Worm (Caenorhabditis elegans): ENCODE results near the gene dos-2.

Gene dos-2

ce11 chrII:3934085-3934484 lies 42.0 kb upstream of the dos-2 start, which contains the start of gene Y14H12B.1:
TSS of gene Y14H12B.1 (plus strand) at chrII:3934447.
- no peak for TF ChIP-seq jun-1 (tag; optimal IDR thresholded peaks at IDR 0.05)
- TF ChIP-seq tra-1 (GFP tag; IDR thresholded peaks at IDR 0.05) = no peak
- no peak for TF ChIP-seq vab-7 (GFP tag; IDR thresholded peaks at IDR 0.05)
- no peak for TF ChIP-seq nhr-6 (tag; optimal IDR thresholded peaks at IDR 0.05)
- no peak for TF ChIP-seq ceh-28 (tag; optimal IDR thresholded peaks at IDR 0.05)
- no peak for TF ChIP-seq mxl-3 (GFP tag; optimal IDR thresholded peaks at IDR 0.05)
- TF ChIP-seq attf-4 (tag; optimal IDR thresholded peaks at IDR 0.05) = no peak
- TF ChIP-seq T20F7.1 (GFP tag; optimal IDR thresholded peaks at IDR 0.05) = no peak
- no peak for TF ChIP-seq rbr-2 (tag; optimal IDR thresholded peaks at IDR 0.05)
- TF ChIP-seq unc-130 (GFP tag; optimal IDR thresholded peaks at IDR 0.05) = no peak
- no peak for TF ChIP-seq F49E8.2 (tag; optimal IDR thresholded peaks at IDR 0.05; ENCODE audit: borderline replicate concordance)
- no peak for TF ChIP-seq madf-5 (GFP tag; IDR thresholded peaks at IDR 0.05)

ce11 chrII:3935098-3935497 lies 40.9 kb upstream of the dos-2 start:
- TF ChIP-seq nhr-6 (tag; optimal IDR thresholded peaks at IDR 0.05) (no peak), nhr-237 (tag; optimal IDR thresholded peaks at IDR 0.05) (no peak)

ce11 chrII:3935990-3936389 lies 40.1 kb upstream of the dos-2 start:
- TF ChIP-seq ZK337.2 (GFP tag; IDR thresholded peaks at IDR 0.05) (no peak), saeg-2 (GFP tag; IDR thresholded peaks at IDR 0.05) (no peak), ctbp-1 (GFP tag; IDR thresholded peaks at IDR 0.05) (no peak), ceh-20 (GFP tag; IDR thresholded peaks at IDR 0.05) (no peak), F26F4.8 (GFP tag; conservative IDR thresholded peaks at IDR 0.05) (no peak), mes-2 (tag; optimal IDR thresholded peaks at IDR 0.05; ENCODE audit: poor library complexity, severe bottlenecking) (no peak), lin-1 (GFP tag; IDR thresholded peaks at IDR 0.05) (no peak), lin-38 (GFP tag; IDR thresholded peaks at IDR 0.05) (peak; percentile 37; the same call in 1 of the 2 replicates)

- no peak for TF ChIP-seq nhr-42 (GFP tag; IDR thresholded peaks at IDR 0.05)
- no peak for TF ChIP-seq daf-16 (GFP tag; optimal IDR thresholded peaks at IDR 0.05)
- no peak for TF ChIP-seq daf-16 (tag; optimal IDR thresholded peaks at IDR 0.05)
- TF ChIP-seq Y5F2A.4 (GFP tag; optimal IDR thresholded peaks at IDR 0.05) = no peak
- no peak for TF ChIP-seq zfp-3 (GFP tag; conservative IDR thresholded peaks at IDR 0.05)
- TF ChIP-seq madf-5 (GFP tag; IDR thresholded peaks at IDR 0.05) = no peak
- no peak for TF ChIP-seq nhr-76 (tag; optimal IDR thresholded peaks at IDR 0.05)
- TF ChIP-seq Y105C5A.15 (GFP tag; IDR thresholded peaks at IDR 0.05) = no peak
- no peak for TF ChIP-seq fos-1 (tag; optimal IDR thresholded peaks at IDR 0.05)
- no peak for TF ChIP-seq zip-2 (tag; optimal IDR thresholded peaks at IDR 0.05)
- no peak for TF ChIP-seq snpc-1.2 (GFP tag; IDR thresholded peaks at IDR 0.05)
- TF ChIP-seq hmg-1.1 (GFP tag; IDR thresholded peaks at IDR 0.05) = no peak
- TF ChIP-seq nhr-48 (tag; optimal IDR thresholded peaks at IDR 0.05) = no peak
- TF ChIP-seq unc-39 (tag; optimal IDR thresholded peaks at IDR 0.05) = no peak
Observed at ce11 chrII:3947404-3947803, 28.6 kb upstream of the dos-2 start.

- TF ChIP-seq aha-1 (tag) (peak; percentile 9), zfp-2 (tag; optimal IDR thresholded peaks at IDR 0.05) (no peak)
Observed at ce11 chrII:3948507-3948906, 27.5 kb upstream of the dos-2 start.
